Worm (Caenorhabditis elegans): Measurements from ENCODE around the gene asns-2.

asns-2 gene

ce11 chrX:8716822-8717221, 33.9 kb downstream of the asns-2 start, which contains the start of gene F53A9.7:
Gene F53A9.7 (minus strand): TSS chrX:8716922.
- no peak for TF ChIP-seq tab-1 (GFP tag; IDR thresholded peaks at IDR 0.05)
- TF ChIP-seq ref-1 (GFP tag; conservative IDR thresholded peaks at IDR 0.05), result no peak

ce11 chrX:8714845-8715244, 35.9 kb downstream of the asns-2 start:
- no peak for TF ChIP-seq flt-1 (GFP tag; IDR thresholded peaks at IDR 0.05)
- no peak for TF ChIP-seq med-1 (GFP tag; optimal IDR thresholded peaks at IDR 0.05; ENCODE audit: insufficient read depth)
- TF ChIP-seq ztf-23 (GFP tag; IDR thresholded peaks at IDR 0.05), result no peak
- TF ChIP-seq cog-1 (tag; optimal IDR thresholded peaks at IDR 0.05), result no peak
- no peak for TF ChIP-seq T22C8.4 (GFP tag; IDR thresholded peaks at IDR 0.05)
- no peak for TF ChIP-seq klf-2 (GFP tag; conservative IDR thresholded peaks at IDR 0.05)
- no peak for TF ChIP-seq ref-1 (GFP tag; conservative IDR thresholded peaks at IDR 0.05)
- no peak for TF ChIP-seq ztf-29 (GFP tag; IDR thresholded peaks at IDR 0.05)

ce11 chrX:8713754-8714295, 36.9 kb downstream of the asns-2 start, which contains the start of gene F53A9.6:
Gene F53A9.6 (minus strand): TSS chrX:8713804.
- TF ChIP-seq cog-1 (tag; optimal IDR thresholded peaks at IDR 0.05) (no peak), tab-1 (GFP tag; IDR thresholded peaks at IDR 0.05) (no peak), T22C8.4 (GFP tag; IDR thresholded peaks at IDR 0.05) (no peak), ref-1 (GFP tag; conservative IDR thresholded peaks at IDR 0.05) (no peak), flt-1 (GFP tag; IDR thresholded peaks at IDR 0.05) (no peak), med-1 (GFP tag; optimal IDR thresholded peaks at IDR 0.05; ENCODE audit: insufficient read depth) (no peak)

DNA sequence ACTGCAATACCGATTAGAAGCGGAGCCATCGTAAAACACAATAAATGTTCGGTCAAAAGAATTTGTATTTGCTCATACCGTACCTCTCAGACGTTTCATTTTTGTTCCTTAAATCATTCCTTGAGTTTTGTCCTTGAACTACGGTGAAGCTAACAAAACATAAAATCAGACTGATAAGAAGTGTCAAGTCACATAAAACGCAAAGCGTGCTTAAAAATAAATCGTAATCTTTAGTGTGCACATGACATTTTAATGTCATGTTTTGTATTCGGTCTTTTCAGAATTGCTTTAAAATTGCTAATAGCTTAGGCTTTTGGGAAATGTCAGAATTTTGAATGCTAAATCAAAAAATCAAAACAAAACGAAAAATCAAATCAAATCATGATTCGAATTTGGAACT, 38.1 kb downstream of the asns-2 start:
- TF ChIP-seq klf-2 (GFP tag; conservative IDR thresholded peaks at IDR 0.05) (no peak), flt-1 (GFP tag; IDR thresholded peaks at IDR 0.05) (no peak), tab-1 (GFP tag; IDR thresholded peaks at IDR 0.05) (no peak), ztf-29 (GFP tag; IDR thresholded peaks at IDR 0.05) (no peak), T22C8.4 (GFP tag; IDR thresholded peaks at IDR 0.05) (no peak), cog-1 (tag; optimal IDR thresholded peaks at IDR 0.05) (no peak), ref-1 (GFP tag; conservative IDR thresholded peaks at IDR 0.05) (no peak), ztf-23 (GFP tag; IDR thresholded peaks at IDR 0.05) (no peak)

- no peak for TF ChIP-seq tab-1 (GFP tag; IDR thresholded peaks at IDR 0.05)
- no peak for TF ChIP-seq T22C8.4 (GFP tag; IDR thresholded peaks at IDR 0.05)
- no peak for TF ChIP-seq ztf-29 (GFP tag; IDR thresholded peaks at IDR 0.05)
- no peak for TF ChIP-seq ref-1 (GFP tag; conservative IDR thresholded peaks at IDR 0.05)
- TF ChIP-seq klf-2 (GFP tag; conservative IDR thresholded peaks at IDR 0.05), result no peak
- no peak for TF ChIP-seq flt-1 (GFP tag; IDR thresholded peaks at IDR 0.05)
- no peak for TF ChIP-seq ztf-23 (GFP tag; IDR thresholded peaks at IDR 0.05)
- TF ChIP-seq cog-1 (tag; optimal IDR thresholded peaks at IDR 0.05), result no peak
- no peak for TF ChIP-seq med-1 (GFP tag; optimal IDR thresholded peaks at IDR 0.05; ENCODE audit: insufficient read depth)
Measured at ce11 chrX:8711141-8711645, 39.5 kb downstream of the asns-2 start, which contains the start of gene F53A9.1. Gene F53A9.1 (plus strand): TSS chrX:8711595.

DNA sequence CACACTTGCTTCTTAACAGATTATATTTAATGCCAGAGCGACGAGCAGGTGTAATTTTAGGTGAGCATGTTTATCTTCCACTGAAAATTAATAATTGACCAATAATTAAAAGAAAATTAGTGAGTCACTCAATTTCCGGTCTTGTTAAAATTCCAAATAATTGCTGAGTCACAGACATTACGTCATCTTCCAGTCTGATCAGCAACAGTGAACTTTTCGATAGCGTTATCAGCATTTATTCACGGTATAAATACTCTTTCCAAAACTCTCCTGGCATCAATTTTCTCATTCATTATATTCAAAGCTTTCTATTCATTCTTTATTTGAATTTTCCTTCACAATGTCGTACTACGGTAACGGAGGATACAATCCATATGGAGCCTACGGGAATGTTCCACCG, 41.3 kb downstream of the asns-2 start, which contains the start of gene kreg-1:
TSS of gene kreg-1 (plus strand) at position 341 of the 400 bp plus-strand sequence.
- no peak for TF ChIP-seq med-1 (GFP tag; optimal IDR thresholded peaks at IDR 0.05; ENCODE audit: insufficient read depth)
- no peak for TF ChIP-seq T22C8.4 (GFP tag; IDR thresholded peaks at IDR 0.05)
- TF ChIP-seq tab-1 (GFP tag; IDR thresholded peaks at IDR 0.05), result no peak
- no peak for TF ChIP-seq ref-1 (GFP tag; conservative IDR thresholded peaks at IDR 0.05)
- no peak for TF ChIP-seq ztf-23 (GFP tag; IDR thresholded peaks at IDR 0.05)
- TF ChIP-seq cog-1 (tag; optimal IDR thresholded peaks at IDR 0.05), result no peak
- TF ChIP-seq klf-2 (GFP tag; conservative IDR thresholded peaks at IDR 0.05), result no peak
- TF ChIP-seq ztf-29 (GFP tag; IDR thresholded peaks at IDR 0.05), result no peak

DNA sequence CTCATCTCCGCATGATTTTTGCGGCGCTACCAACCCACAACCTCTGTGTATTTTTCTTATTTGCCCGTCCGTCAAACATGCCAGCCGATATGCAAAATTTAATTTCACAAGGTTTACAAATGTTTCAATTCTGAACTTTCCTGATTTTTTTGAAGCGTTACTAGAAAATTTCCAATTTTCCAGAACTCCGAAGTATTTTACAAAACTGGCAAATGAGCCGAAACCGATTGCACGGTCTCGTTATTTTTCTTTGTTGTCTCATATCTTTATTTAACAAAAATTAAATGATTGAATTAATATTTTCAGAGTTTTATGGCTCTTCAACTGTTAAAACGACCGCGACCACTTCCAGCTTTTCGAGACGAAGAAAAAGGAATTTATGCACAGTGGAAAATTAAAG, 42.7 kb downstream of the asns-2 start, which contains the start of gene F53A9.3:
TSS of gene F53A9.3 (plus strand) at position 301 of the 400 bp plus-strand sequence.
- TF ChIP-seq med-1 (GFP tag; optimal IDR thresholded peaks at IDR 0.05; ENCODE audit: insufficient read depth), result no peak

ce11 chrX:8704830-8705229, 45.9 kb downstream of the asns-2 start:
- TF ChIP-seq med-1 (GFP tag; optimal IDR thresholded peaks at IDR 0.05; ENCODE audit: insufficient read depth) (no peak), ref-1 (GFP tag; conservative IDR thresholded peaks at IDR 0.05) (no peak), ztf-29 (GFP tag; IDR thresholded peaks at IDR 0.05) (no peak), klf-2 (GFP tag; conservative IDR thresholded peaks at IDR 0.05) (no peak), ztf-23 (GFP tag; IDR thresholded peaks at IDR 0.05) (no peak), flt-1 (GFP tag; IDR thresholded peaks at IDR 0.05) (no peak), cog-1 (tag; optimal IDR thresholded peaks at IDR 0.05) (no peak), T22C8.4 (GFP tag; IDR thresholded peaks at IDR 0.05) (no peak), tab-1 (GFP tag; IDR thresholded peaks at IDR 0.05) (no peak)

ce11 chrX:8703664-8704356, 46.9 kb downstream of the asns-2 start, which contains the start of gene jbts-14:
Gene jbts-14 (plus strand): TSS chrX:8704306.
- TF ChIP-seq ztf-29 (GFP tag; IDR thresholded peaks at IDR 0.05), result no peak
- TF ChIP-seq flt-1 (GFP tag; IDR thresholded peaks at IDR 0.05), result no peak
- TF ChIP-seq cog-1 (tag; optimal IDR thresholded peaks at IDR 0.05), result no peak
- TF ChIP-seq tab-1 (GFP tag; IDR thresholded peaks at IDR 0.05), result no peak
- no peak for TF ChIP-seq klf-2 (GFP tag; conservative IDR thresholded peaks at IDR 0.05)
- no peak for TF ChIP-seq ref-1 (GFP tag; conservative IDR thresholded peaks at IDR 0.05)
- no peak for TF ChIP-seq med-1 (GFP tag; optimal IDR thresholded peaks at IDR 0.05; ENCODE audit: insufficient read depth)
